Fruit fly (Drosophila melanogaster) whole organism, embryonic: ENCODE measurements around the gene CG46439.

Experiments used
- BEAF-32 ChIP-seq: fragments of 200-800 bp; sonication (Bioruptor generic); optimal IDR thresholded peaks from 3 replicates; lab custom pipeline; 2017; ENCODE audit warnings: missing biosample characterization, missing genetic modification characterization, mild to moderate bottlenecking, moderate library complexity, missing genetic modification reagents
- BtbVII ChIP-seq: fragments of 200-800 bp; sonication (Bioruptor generic); optimal IDR thresholded peaks from 3 replicates; lab custom pipeline; 2017; ENCODE audit warnings: missing biosample characterization, mild to moderate bottlenecking, missing genetic modification characterization
- CG1233 ChIP-seq: fragments of 200-800 bp; sonication (Bioruptor generic); optimal IDR thresholded peaks from 4 replicates; lab custom pipeline; 2018; ENCODE audit warnings: missing biosample characterization, mild to moderate bottlenecking, missing genetic modification characterization
- CG12659 ChIP-seq: fragments of 200-800 bp; sonication (Bioruptor generic); optimal IDR thresholded peaks from 3 replicates; lab custom pipeline; 2017; ENCODE audit warnings: mild to moderate bottlenecking, missing biosample characterization, missing genetic modification reagents, missing genetic modification characterization
- CG13287 ChIP-seq: fragments of 200-800 bp; sonication (Bioruptor generic); IDR thresholded peaks from 2 replicates; pipeline ENCODE4 v1.3.6; 2022; ENCODE audit warnings: missing biosample characterization, missing genetic modification characterization; ENCODE audit not compliant: partially characterized antibody
- CG14014 ChIP-seq: fragments of 200-800 bp; sonication (Bioruptor generic); IDR thresholded peaks from 2 replicates; pipeline ENCODE4 v1.3.6; 2022; ENCODE audit warnings: missing biosample characterization, missing genetic modification characterization
- CG17359 ChIP-seq: fragments of 200-800 bp; sonication (Bioruptor generic); optimal IDR thresholded peaks from 3 replicates; lab custom pipeline; 2018; ENCODE audit warnings: missing biosample characterization, mild to moderate bottlenecking, missing genetic modification characterization, moderate library complexity
- CG17568 ChIP-seq: fragments of 200-800 bp; sonication (Bioruptor generic); optimal IDR thresholded peaks from 2 replicates; lab custom pipeline; 2018; ENCODE audit warnings: missing biosample characterization, mild to moderate bottlenecking, missing genetic modification characterization, moderate library complexity
- CG1792 ChIP-seq: fragments of 200-800 bp; sonication (Bioruptor generic); optimal IDR thresholded peaks from 2 replicates; lab custom pipeline; 2016; ENCODE audit warnings: missing biosample characterization, missing genetic modification characterization
- CG2116 ChIP-seq: fragments of 200-800 bp; sonication (Bioruptor generic); optimal IDR thresholded peaks from 3 replicates; lab custom pipeline; 2018; ENCODE audit warnings: missing biosample characterization, mild to moderate bottlenecking, missing genetic modification characterization
- CG2120 ChIP-seq: fragments of 200-800 bp; sonication (Bioruptor generic); optimal IDR thresholded peaks from 3 replicates; lab custom pipeline; 2016; ENCODE audit warnings: missing biosample characterization, missing genetic modification characterization
- CG2129 ChIP-seq: fragments of 200-800 bp; sonication (Bioruptor generic); IDR thresholded peaks from 2 replicates; pipeline ENCODE4 v1.3.6; 2022; ENCODE audit warnings: missing biosample characterization, missing genetic modification characterization; ENCODE audit not compliant: partially characterized antibody
- CG2199 ChIP-seq: fragments of 200-800 bp; sonication (Bioruptor generic); IDR thresholded peaks from 3 replicates; pipeline ENCODE4 v1.3.6; 2022; ENCODE audit warnings: missing biosample characterization, missing genetic modification characterization
- CG32772 ChIP-seq: fragments of 200-800 bp; sonication (Bioruptor generic); IDR thresholded peaks from 2 replicates; pipeline ENCODE4 v1.3.6; 2022; ENCODE audit warnings: missing biosample characterization, missing genetic modification characterization
- CG34224 ChIP-seq: fragments of 200-800 bp; sonication (Bioruptor generic); IDR thresholded peaks from 3 replicates; pipeline ENCODE4 v1.3.6; 2022; ENCODE audit warnings: missing biosample characterization, missing genetic modification characterization; ENCODE audit not compliant: partially characterized antibody
- CG3726 ChIP-seq: fragments of 200-800 bp; sonication (Bioruptor generic); IDR thresholded peaks from 3 replicates; pipeline ENCODE4, ENCODE4 v1.3.6; 2022; ENCODE audit warnings: missing biosample characterization, missing genetic modification characterization
- CG4617 ChIP-seq: fragments of 200-800 bp; sonication (Bioruptor generic); optimal IDR thresholded peaks from 3 replicates; lab custom pipeline; 2016; ENCODE audit warnings: missing biosample characterization, missing genetic modification characterization, borderline replicate concordance
- CG6654 ChIP-seq: fragments of 200-800 bp; sonication (Bioruptor generic); optimal IDR thresholded peaks from 2 replicates; lab custom pipeline; 2017; ENCODE audit warnings: missing biosample characterization, mild to moderate bottlenecking, missing genetic modification characterization
- CG6813 ChIP-seq: fragments of 200-800 bp; sonication (Bioruptor generic); optimal IDR thresholded peaks from 2 replicates; lab custom pipeline; 2017; ENCODE audit warnings: missing biosample characterization, missing genetic modification characterization, mild to moderate bottlenecking, moderate library complexity, missing genetic modification reagents
- CG9797 ChIP-seq: fragments of 200-800 bp; sonication (Bioruptor generic); optimal IDR thresholded peaks from 3 replicates; lab custom pipeline; 2018; ENCODE audit warnings: missing biosample characterization, mild to moderate bottlenecking, missing genetic modification characterization
- CG9876 ChIP-seq: fragments of 200-800 bp; sonication (Bioruptor generic); optimal IDR thresholded peaks from 2 replicates; lab custom pipeline; 2016; ENCODE audit warnings: missing biosample characterization, missing genetic modification characterization
- CG9932 ChIP-seq: fragments of 200-800 bp; sonication (Bioruptor generic); IDR thresholded peaks from 2 replicates; pipeline ENCODE4 v1.3.6; 2022; ENCODE audit warnings: missing biosample characterization, missing genetic modification characterization
- CkIIα-i1 ChIP-seq: fragments of 200-800 bp; sonication (Bioruptor generic); IDR thresholded peaks from 2 replicates; pipeline ENCODE4 v1.3.6; 2022; ENCODE audit warnings: missing biosample characterization, missing genetic modification characterization
- Dref ChIP-seq: fragments of 200-800 bp; sonication (Bioruptor generic); IDR thresholded peaks from 2 replicates; pipeline ENCODE4 v1.3.6; 2022; ENCODE audit warnings: missing biosample characterization, missing genetic modification characterization
- ERR ChIP-seq: fragments of 200-800 bp; sonication (Bioruptor generic); optimal IDR thresholded peaks from 2 replicates; lab custom pipeline; 2016; ENCODE audit warnings: missing biosample characterization, missing genetic modification characterization
- Gug ChIP-seq: fragments of 200-800 bp; sonication (Bioruptor generic); IDR thresholded peaks from 4 replicates; pipeline ENCODE4 v1.3.6; 2022; ENCODE audit warnings: missing biosample characterization, missing genetic modification characterization
- Kr ChIP-seq: fragments of 200-800 bp; sonication (Bioruptor generic); optimal IDR thresholded peaks from 2 replicates; lab custom pipeline; 2017; ENCODE audit warnings: missing biosample characterization, mild to moderate bottlenecking, missing genetic modification characterization
- Max ChIP-seq: fragments of 200-800 bp; sonication (Bioruptor generic); optimal IDR thresholded peaks from 2 replicates; lab custom pipeline; 2016; ENCODE audit warnings: missing biosample characterization, mild to moderate bottlenecking, missing genetic modification characterization
- Nf-YA ChIP-seq: fragments of 200-800 bp; sonication (Bioruptor generic); IDR thresholded peaks from 2 replicates; pipeline ENCODE4 v1.3.6; 2022; ENCODE audit warnings: missing biosample characterization, missing genetic modification characterization
- Side ChIP-seq: fragments of 200-800 bp; sonication (Bioruptor generic); optimal IDR thresholded peaks from 2 replicates; lab custom pipeline; 2016; ENCODE audit warnings: missing biosample characterization, missing genetic modification characterization
- Six4 ChIP-seq: fragments of 200-800 bp; sonication (Bioruptor generic); optimal IDR thresholded peaks from 2 replicates; lab custom pipeline; 2016; ENCODE audit warnings: missing biosample characterization, missing genetic modification characterization
- ase ChIP-seq: fragments of 200-800 bp; sonication (Bioruptor generic); IDR thresholded peaks from 3 replicates; pipeline ENCODE4 v1.3.6; 2022; ENCODE audit warnings: missing biosample characterization, missing genetic modification characterization
- ato ChIP-seq: fragments of 200-800 bp; sonication (Bioruptor generic); IDR thresholded peaks from 2 replicates; pipeline ENCODE4 v1.3.6; 2022; ENCODE audit warnings: missing biosample characterization, missing genetic modification characterization; ENCODE audit not compliant: partially characterized antibody
- az2 ChIP-seq: fragments of 200-800 bp; sonication (Bioruptor generic); optimal IDR thresholded peaks from 3 replicates; lab custom pipeline; 2016; ENCODE audit warnings: missing biosample characterization, missing genetic modification characterization
- chn ChIP-seq: fragments of 200-800 bp; sonication (Bioruptor generic); optimal IDR thresholded peaks from 2 replicates; lab custom pipeline; 2016; ENCODE audit warnings: missing biosample characterization, missing genetic modification characterization
- dm ChIP-seq: fragments of 200-800 bp; sonication (Bioruptor generic); optimal IDR thresholded peaks from 3 replicates; lab custom pipeline; 2016; ENCODE audit warnings: missing biosample characterization, missing genetic modification characterization
- emc ChIP-seq: fragments of 200-800 bp; sonication (Bioruptor generic); optimal IDR thresholded peaks from 2 replicates; lab custom pipeline; 2016; ENCODE audit warnings: missing biosample characterization, missing genetic modification characterization
- ems ChIP-seq: fragments of 200-800 bp; sonication (Bioruptor generic); optimal IDR thresholded peaks from 3 replicates; lab custom pipeline; 2016; ENCODE audit warnings: missing biosample characterization, missing genetic modification characterization
- eve ChIP-seq, 2 experiments: fragments of >200 bp; optimal IDR thresholded peaks; 2 replicates each; lab custom pipeline; 2017; ENCODE audit warnings: missing biosample characterization in 2 of 2, missing genetic modification characterization in 2 of 2
- fu2 ChIP-seq: fragments of 200-800 bp; sonication (Bioruptor generic); optimal IDR thresholded peaks from 2 replicates; lab custom pipeline; 2016; ENCODE audit warnings: missing biosample characterization, missing genetic modification characterization
- gro ChIP-seq: fragments of 200-800 bp; sonication (Bioruptor generic); optimal IDR thresholded peaks from 2 replicates; lab custom pipeline; 2016; ENCODE audit warnings: missing biosample characterization, missing genetic modification characterization
- gsb ChIP-seq: fragments of 200-800 bp; sonication (Bioruptor generic); IDR thresholded peaks from 2 replicates; pipeline ENCODE4 v1.3.6; 2022; ENCODE audit warnings: missing biosample characterization, missing genetic modification characterization
- inv ChIP-seq: fragments of 200-800 bp; sonication (Bioruptor generic); IDR thresholded peaks from 2 replicates; pipeline ENCODE4 v1.3.6; 2022; ENCODE audit warnings: missing biosample characterization, missing genetic modification characterization; ENCODE audit not compliant: partially characterized antibody
- nau ChIP-seq: fragments of 200-800 bp; sonication (Bioruptor generic); optimal IDR thresholded peaks from 3 replicates; lab custom pipeline; 2017; ENCODE audit warnings: missing biosample characterization, mild to moderate bottlenecking, missing genetic modification characterization, missing genetic modification reagents
- ranshi ChIP-seq: fragments of 200-800 bp; sonication (Bioruptor generic); IDR thresholded peaks from 2 replicates; pipeline ENCODE4 v1.3.6; 2022; ENCODE audit warnings: missing biosample characterization, missing genetic modification characterization
- ro ChIP-seq: fragments of 200-800 bp; sonication (Bioruptor generic); IDR thresholded peaks from 2 replicates; pipeline ENCODE4 v1.3.6; 2022; ENCODE audit warnings: missing biosample characterization, missing genetic modification characterization
- run ChIP-seq: fragments of 200-800 bp; sonication (Bioruptor generic); optimal IDR thresholded peaks from 3 replicates; lab custom pipeline; 2018; ENCODE audit warnings: missing biosample characterization, mild to moderate bottlenecking, missing genetic modification characterization
- so ChIP-seq: fragments of 200-800 bp; sonication (Bioruptor generic); IDR thresholded peaks from 3 replicates; pipeline ENCODE4 v1.3.6; 2022; ENCODE audit warnings: missing biosample characterization, missing genetic modification characterization
- stc ChIP-seq: fragments of 200-800 bp; sonication (Bioruptor generic); IDR thresholded peaks from 2 replicates; pipeline ENCODE4 v1.3.6; 2022; ENCODE audit warnings: missing biosample characterization, missing genetic modification characterization
- trem ChIP-seq: fragments of 200-800 bp; optimal IDR thresholded peaks from 3 replicates; lab custom pipeline; 2019; ENCODE audit warnings: missing biosample characterization, mild to moderate bottlenecking, missing genetic modification characterization, moderate library complexity

Gene CG46439

dm6 chr3L:11093046-11093520 is 3.0 kb downstream of the CG46439 start, which contains the start of gene JIL-1 (continued):
- TF ChIP-seq CG32772: peak; percentile 62
- no peak for TF ChIP-seq ro
- peak; percentile 67 for TF ChIP-seq Max (GFP tag; lab: Kevin White, UChicago)
- TF ChIP-seq CG2199 (GFP tag; lab: Robert Waterston, UW): 0 out of 3 replicates have a peak, but pooled peaks have one; percentile 26
- peak; percentile 78 for TF ChIP-seq CG2129
- peak; percentile 53 for TF ChIP-seq fu2 (GFP tag; lab: Kevin White, UChicago)
- peak; percentile 80 for TF ChIP-seq Gug (GFP tag; lab: Robert Waterston, UW)
- TF ChIP-seq trem (tag; lab: Kevin White, UChicago): peak; percentile 8
- TF ChIP-seq CG9876 (GFP tag; lab: Kevin White, UChicago): no peak
- TF ChIP-seq ranshi (GFP tag; lab: Robert Waterston, UW): peak; percentile 63
- peak; percentile 83 for TF ChIP-seq CG34224 (GFP tag; lab: Robert Waterston, UW)
- TF ChIP-seq BEAF-32 (GFP tag; lab: Kevin White, UChicago): peak; percentile 89
- TF ChIP-seq chn (GFP tag; lab: Kevin White, UChicago): peak; percentile 50
- no peak for TF ChIP-seq Kr
- no peak for TF ChIP-seq Side (GFP tag; lab: Kevin White, UChicago)
- TF ChIP-seq ase (GFP tag; lab: Robert Waterston, UW): peak; percentile 76
- TF ChIP-seq dm (GFP tag; lab: Kevin White, UChicago): no peak
- TF ChIP-seq eve (GFP tag; optimal IDR thresholded peaks at IDR 0.05; lab: Kevin White, UChicago): peak in 1 of 2 experiments; percentile 46
- peak; percentile 62 for TF ChIP-seq CG14014
- TF ChIP-seq CG12659: peak; percentile 75
- TF ChIP-seq CG1233 (GFP tag; lab: Kevin White, UChicago): peak; percentile 56
- TF ChIP-seq CG9932 (GFP tag; lab: Robert Waterston, UW): peak; percentile 95
- peak; percentile 83 for TF ChIP-seq inv
- peak; percentile 48 for TF ChIP-seq az2 (GFP tag; lab: Kevin White, UChicago)
- TF ChIP-seq so (GFP tag; lab: Robert Waterston, UW): peak; percentile 28; the same call in 2 of the 3 replicates
- peak; percentile 39; the same call in 1 of the 2 replicates for TF ChIP-seq stc (GFP tag; lab: Robert Waterston, UW)
- peak; percentile 48 for TF ChIP-seq gro (GFP tag; lab: Kevin White, UChicago)
- TF ChIP-seq BtbVII: peak; percentile 39
- TF ChIP-seq CG2120: peak; percentile 85
- peak; percentile 4 for TF ChIP-seq CG1792 (GFP tag; lab: Kevin White, UChicago)
- TF ChIP-seq nau (GFP tag; lab: Kevin White, UChicago): no peak
- no peak for TF ChIP-seq ERR (GFP tag; lab: Kevin White, UChicago)
- peak; percentile 9 for TF ChIP-seq CG4617 (GFP tag; lab: Kevin White, UChicago)
- peak; percentile 73 for TF ChIP-seq ato (GFP tag; lab: Robert Waterston, UW)
- TF ChIP-seq Dref (GFP tag; lab: Robert Waterston, UW): peak; percentile 84
- TF ChIP-seq CkIIα-i1: no peak
- TF ChIP-seq CG9797 (GFP tag; lab: Kevin White, UChicago): peak; percentile 18
- TF ChIP-seq ems (GFP tag; lab: Kevin White, UChicago): peak; percentile 51
- peak; percentile 8 for TF ChIP-seq emc (GFP tag; lab: Kevin White, UChicago)
- no peak for TF ChIP-seq CG6654
- peak; percentile 88 for TF ChIP-seq CG13287 (GFP tag; lab: Robert Waterston, UW)
- TF ChIP-seq Nf-YA (GFP tag; lab: Robert Waterston, UW): peak; percentile 9; the same call in 1 of the 2 replicates
- no peak for TF ChIP-seq run (tag; lab: Kevin White, UChicago)
- TF ChIP-seq CG3726 (GFP tag; lab: Robert Waterston, UW): no peak; the same call in 2 of the 3 replicates
- TF ChIP-seq CG2116 (GFP tag; lab: Kevin White, UChicago): peak; percentile 58
- TF ChIP-seq CG6813 (GFP tag; lab: Kevin White, UChicago): no peak
- TF ChIP-seq CG17359 (tag; lab: Kevin White, UChicago): peak; percentile 62
- peak; percentile 25 for TF ChIP-seq CG17568
- TF ChIP-seq Six4 (GFP tag; lab: Kevin White, UChicago): no peak
- TF ChIP-seq gsb (GFP tag; lab: Robert Waterston, UW): peak; percentile 28; the same call in 1 of the 2 replicates
